Worm (Caenorhabditis elegans) whole organism, L3 larva: Measurements from ENCODE around the gene T28A11.17.

ENCODE experiments used
- ZK546.5 ChIP-seq: sonication (generic microtip); optimal IDR thresholded peaks from 2 replicates; lab custom pipeline; 2017; ENCODE audit warnings: missing biosample characterization, missing genetic modification characterization
- aly-2 ChIP-seq: fragments of 150-350 bp; optimal IDR thresholded peaks from 2 replicates; lab custom pipeline; 2014; ENCODE audit warnings: missing biosample characterization, missing genetic modification characterization
- egl-27 ChIP-seq: sonication (generic microtip); optimal IDR thresholded peaks from 4 replicates; lab custom pipeline; 2017; ENCODE audit warnings: missing biosample characterization, missing genetic modification reagents, missing genetic modification characterization
- eor-1 ChIP-seq, 2 experiments: fragments of 150-350 bp; optimal IDR thresholded peaks; 2 replicates each; lab custom pipeline; 2014 to 2018; ENCODE audit warnings: missing biosample characterization in 2 of 2, missing genetic modification characterization in 2 of 2
- jun-1 ChIP-seq: fragments of 150-350 bp; optimal IDR thresholded peaks from 2 replicates; lab custom pipeline; 2014; ENCODE audit warnings: missing biosample characterization, missing genetic modification reagents, missing genetic modification characterization
- lin-39 ChIP-seq: fragments of 150-350 bp; optimal IDR thresholded peaks from 2 replicates; lab custom pipeline; 2018; ENCODE audit warnings: missing biosample characterization, missing genetic modification reagents, missing genetic modification characterization
- nhr-12 ChIP-seq: fragments of 150-350 bp; optimal IDR thresholded peaks from 2 replicates; lab custom pipeline; 2014; ENCODE audit warnings: missing biosample characterization, missing genetic modification characterization
- nhr-237 ChIP-seq: fragments of 150-350 bp; optimal IDR thresholded peaks from 2 replicates; lab custom pipeline; 2014; ENCODE audit warnings: missing biosample characterization, missing genetic modification characterization
- nhr-76 ChIP-seq: fragments of 150-350 bp; sonication (generic microtip); optimal IDR thresholded peaks from 5 replicates; lab custom pipeline; 2014; ENCODE audit warnings: missing biosample characterization, missing genetic modification characterization
- zag-1 ChIP-seq: fragments of 150-350 bp; optimal IDR thresholded peaks from 2 replicates; lab custom pipeline; 2014; ENCODE audit warnings: missing biosample characterization, missing genetic modification characterization
- ztf-11 ChIP-seq: fragments of 150-350 bp; optimal IDR thresholded peaks from 2 replicates; lab custom pipeline; 2014; ENCODE audit warnings: missing biosample characterization, missing genetic modification characterization

DNA sequence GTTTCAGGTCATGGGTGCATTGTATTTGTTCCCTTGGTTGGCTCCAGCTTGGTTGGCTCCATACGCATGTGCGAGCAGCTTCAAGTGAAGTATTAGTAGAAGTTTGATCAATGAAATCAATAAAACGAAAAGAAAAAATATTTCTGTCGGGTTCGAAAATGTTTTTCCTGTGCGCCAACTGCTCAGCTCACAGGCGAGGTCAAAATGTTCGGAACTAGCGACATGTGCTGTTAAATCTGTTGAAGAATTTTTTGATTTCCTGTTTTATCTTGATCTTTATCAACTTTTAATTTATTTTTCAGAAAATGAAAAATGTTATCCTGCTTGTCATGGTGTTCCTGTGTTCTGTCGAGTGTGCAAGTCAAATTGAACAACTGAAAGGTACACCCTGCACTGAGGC is 15.4 kb upstream of the T28A11.17 start, which contains the start of gene T28A11.25:
- no peak for TF ChIP-seq aly-2 (tag; lab: Kevin White, UChicago)
- TF ChIP-seq jun-1 (tag; lab: Kevin White, UChicago): no peak
- no peak for TF ChIP-seq nhr-76 (tag; lab: Kevin White, UChicago)
- no peak for TF ChIP-seq ztf-11 (tag; lab: Kevin White, UChicago)
- TF ChIP-seq ZK546.5 (tag; lab: Kevin White, UChicago): no peak
- no peak for TF ChIP-seq eor-1 (tag; optimal IDR thresholded peaks at IDR 0.05; lab: Kevin White, UChicago)
- TF ChIP-seq zag-1 (tag; lab: Kevin White, UChicago): no peak
- no peak for TF ChIP-seq nhr-237 (tag; lab: Kevin White, UChicago)
- no peak for TF ChIP-seq lin-39 (tag; lab: Kevin White, UChicago)
- no peak for TF ChIP-seq nhr-12 (tag; lab: Kevin White, UChicago)
- TF ChIP-seq egl-27: no peak
